Fruit fly (Drosophila melanogaster): ENCODE data around the gene CG43349.

CG43349 gene

dm6 chr2L:1185642-1186497 is 14.1 kb upstream of the CG43349 start, which contains the start of gene CG5001 (continued):
- no peak for TF ChIP-seq bbx (GFP tag; IDR thresholded peaks at IDR 0.05; ENCODE audit: partially characterized antibody)
- TF ChIP-seq Max (GFP tag; optimal IDR thresholded peaks at IDR 0.05) = peak; percentile 70
- TF ChIP-seq CG1233 (GFP tag; optimal IDR thresholded peaks at IDR 0.05) = peak; percentile 77
- TF ChIP-seq CG6175 (GFP tag; IDR thresholded peaks at IDR 0.05) = peak; percentile 100
- peak; percentile 13 for TF ChIP-seq CG8089 (GFP tag; optimal IDR thresholded peaks at IDR 0.05)
- TF ChIP-seq Nf-YB (GFP tag; optimal IDR thresholded peaks at IDR 0.05) = peak; percentile 60
- peak; percentile 76 for TF ChIP-seq CG15601 (tag; optimal IDR thresholded peaks at IDR 0.05)
- no peak for TF ChIP-seq MESR4 (GFP tag; optimal IDR thresholded peaks at IDR 0.05)
- peak; percentile 82 for TF ChIP-seq CG5245 (GFP tag; optimal IDR thresholded peaks at IDR 0.05)
- peak; percentile 79 for TF ChIP-seq Hsf (GFP tag; optimal IDR thresholded peaks at IDR 0.05)
- peak; percentile 74; the same call in 1 of the 2 replicates for TF ChIP-seq CG5953 (GFP tag; IDR thresholded peaks at IDR 0.05)
- peak; percentile 86 for TF ChIP-seq Dbx (GFP tag; IDR thresholded peaks at IDR 0.05)
- TF ChIP-seq NfI (GFP tag; optimal IDR thresholded peaks at IDR 0.05) = peak; percentile 79
- peak; percentile 82 for TF ChIP-seq Nf-YC (tag; optimal IDR thresholded peaks at IDR 0.05)
- TF ChIP-seq Fer1 (GFP tag; optimal IDR thresholded peaks at IDR 0.05) = peak; percentile 87
- peak; percentile 50 for TF ChIP-seq CG8944 (GFP tag; optimal IDR thresholded peaks at IDR 0.05)
- TF ChIP-seq CG31224 (GFP tag; IDR thresholded peaks at IDR 0.05) = peak; percentile 80
- peak; percentile 82 for TF ChIP-seq CG7556 (GFP tag; optimal IDR thresholded peaks at IDR 0.05)
- no peak for TF ChIP-seq CG14965 (GFP tag; optimal IDR thresholded peaks at IDR 0.05; ENCODE audit: borderline replicate concordance)
- peak; percentile 35; the same call in 1 of the 3 replicates for TF ChIP-seq CG16813 (GFP tag; IDR thresholded peaks at IDR 0.05; ENCODE audit: partially characterized antibody)
- TF ChIP-seq CG2120 (GFP tag; optimal IDR thresholded peaks at IDR 0.05) = peak; percentile 87
- TF ChIP-seq Elba2 (GFP tag; optimal IDR thresholded peaks at IDR 0.05) = no peak
- TF ChIP-seq dimm (GFP tag; IDR thresholded peaks at IDR 0.05) = peak; percentile 39; the same call in 1 of the 2 replicates
- peak; percentile 90 for TF ChIP-seq NFAT (GFP tag; IDR thresholded peaks at IDR 0.05)
- TF ChIP-seq CG7963 (GFP tag; IDR thresholded peaks at IDR 0.05; ENCODE audit: partially characterized antibody) = no peak
- TF ChIP-seq CG6854 (GFP tag; optimal IDR thresholded peaks at IDR 0.05) = peak; percentile 61
- peak; percentile 50 for TF ChIP-seq fd64A (GFP tag; optimal IDR thresholded peaks at IDR 0.05)
- peak; percentile 93 for TF ChIP-seq tgo (GFP tag; IDR thresholded peaks at IDR 0.05)
- TF ChIP-seq CG15479 (GFP tag; optimal IDR thresholded peaks at IDR 0.05) = no peak
- TF ChIP-seq CG32772 (GFP tag; IDR thresholded peaks at IDR 0.05) = peak; percentile 82
- TF ChIP-seq vfl (GFP tag; optimal IDR thresholded peaks at IDR 0.05) = peak; percentile 47
- TF ChIP-seq CG18262 (tag; optimal IDR thresholded peaks at IDR 0.05) = peak; percentile 90
- TF ChIP-seq Oli (tag; optimal IDR thresholded peaks at IDR 0.05) = peak; percentile 83
- peak; percentile 90 for TF ChIP-seq CG13424 (tag; optimal IDR thresholded peaks at IDR 0.05)
- TF ChIP-seq run (tag; optimal IDR thresholded peaks at IDR 0.05) = peak; percentile 92
- TF ChIP-seq MTF-1 (GFP tag; optimal IDR thresholded peaks at IDR 0.05; ENCODE audit: borderline replicate concordance) = peak; percentile 82
- TF ChIP-seq hb (GFP tag; IDR thresholded peaks at IDR 0.05; ENCODE audit: partially characterized antibody) = no peak
- TF ChIP-seq kah (GFP tag; optimal IDR thresholded peaks at IDR 0.05) = peak; percentile 72
- peak; percentile 76 for TF ChIP-seq CG14710 (tag; optimal IDR thresholded peaks at IDR 0.05)
- TF ChIP-seq sima (GFP tag; optimal IDR thresholded peaks at IDR 0.05) = peak; percentile 7
- peak; percentile 88 for TF ChIP-seq CG13296 (GFP tag; optimal IDR thresholded peaks at IDR 0.05)
- TF ChIP-seq z (GFP tag; IDR thresholded peaks at IDR 0.05) = no peak
- TF ChIP-seq CG17612 (GFP tag; IDR thresholded peaks at IDR 0.05) = no peak
- TF ChIP-seq ken (GFP tag; IDR thresholded peaks at IDR 0.05) = peak; percentile 63; the same call in 1 of the 3 replicates
- TF ChIP-seq NC2β (GFP tag; optimal IDR thresholded peaks at IDR 0.05) = peak; percentile 60
- peak; percentile 50 for TF ChIP-seq ERR (GFP tag; optimal IDR thresholded peaks at IDR 0.05)
- TF ChIP-seq CG3281 (GFP tag; optimal IDR thresholded peaks at IDR 0.05) = peak; percentile 81
- no peak for TF ChIP-seq p53 (GFP tag; optimal IDR thresholded peaks at IDR 0.05)

All from whole organism, embryonic.